Worm (Caenorhabditis elegans): ENCODE measurements around the gene rbmx-2.

The rbmx-2 gene

DNA sequence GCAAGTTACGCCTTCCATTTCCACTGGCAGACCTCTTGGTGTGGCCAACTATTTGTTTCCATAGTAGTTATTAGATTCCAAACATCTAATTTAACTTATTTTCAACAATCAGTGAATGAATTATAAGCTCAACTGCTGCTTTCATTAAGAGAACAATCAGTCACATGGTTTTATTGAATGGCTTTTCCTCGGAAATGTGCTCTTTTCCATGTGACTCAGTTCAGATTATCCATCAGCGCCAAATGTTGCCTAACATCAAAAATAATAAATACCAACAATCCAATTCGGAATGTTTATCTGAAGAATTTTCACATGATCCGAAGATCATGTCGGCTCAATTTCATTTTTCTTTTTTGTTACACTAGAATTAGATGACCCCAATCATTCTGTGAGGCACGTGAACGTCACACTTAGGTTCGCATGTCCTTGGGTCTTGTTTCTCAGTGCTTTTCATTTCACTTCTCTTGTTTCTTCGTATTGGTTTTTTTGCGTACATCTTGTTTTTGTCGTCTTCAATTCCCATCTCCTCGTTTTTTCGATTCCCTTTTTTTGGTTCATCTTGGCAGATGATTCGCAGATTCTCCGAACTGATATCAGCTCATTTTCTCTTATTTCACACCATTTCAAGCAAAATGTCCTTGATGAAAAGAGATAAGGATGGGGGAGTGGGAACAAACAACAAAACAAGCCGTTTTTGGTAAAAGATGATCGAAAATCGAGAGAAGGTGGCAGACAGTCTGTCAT lies 20.4 kb downstream of the rbmx-2 start:
- peak; percentile 55 for TF ChIP-seq blmp-1 (tag; optimal IDR thresholded peaks at IDR 0.05; ENCODE audit: insufficient read depth)
- TF ChIP-seq alr-1 (tag; optimal IDR thresholded peaks at IDR 0.05), result no peak
- peak; percentile 61 for TF ChIP-seq ceh-16 (tag; optimal IDR thresholded peaks at IDR 0.05)
- no peak for TF ChIP-seq crh-2 (tag; optimal IDR thresholded peaks at IDR 0.05)
- no peak for TF ChIP-seq fos-1 (tag; optimal IDR thresholded peaks at IDR 0.05)
- peak; percentile 37 for TF ChIP-seq sma-3 (GFP tag; optimal IDR thresholded peaks at IDR 0.05)
- TF ChIP-seq nhr-23 (tag; optimal IDR thresholded peaks at IDR 0.05), result peak; percentile 66
- peak; percentile 69 for TF ChIP-seq elt-1 (tag; optimal IDR thresholded peaks at IDR 0.05)
- TF ChIP-seq nhr-25 (tag; optimal IDR thresholded peaks at IDR 0.05), result peak; percentile 68
- TF ChIP-seq sma-9 (GFP tag; optimal IDR thresholded peaks at IDR 0.05), result peak; percentile 23
- no peak for TF ChIP-seq sma-9 (tag; optimal IDR thresholded peaks at IDR 0.05)
- peak; percentile 38 for TF ChIP-seq nhr-129 (tag; optimal IDR thresholded peaks at IDR 0.05)
- TF ChIP-seq mab-5 (tag; optimal IDR thresholded peaks at IDR 0.05), result no peak
- peak; percentile 36 for TF ChIP-seq C34F6.9 (tag; optimal IDR thresholded peaks at IDR 0.05)
- TF ChIP-seq nhr-11 (tag; optimal IDR thresholded peaks at IDR 0.05), result no peak
- peak in 1 of 2 experiments; percentile 37 for TF ChIP-seq lsy-2 (tag; optimal IDR thresholded peaks at IDR 0.05)
- no peak for TF ChIP-seq ceh-82 (tag; optimal IDR thresholded peaks at IDR 0.05)
- no peak for TF ChIP-seq unc-55 (GFP tag; optimal IDR thresholded peaks at IDR 0.05)

DNA sequence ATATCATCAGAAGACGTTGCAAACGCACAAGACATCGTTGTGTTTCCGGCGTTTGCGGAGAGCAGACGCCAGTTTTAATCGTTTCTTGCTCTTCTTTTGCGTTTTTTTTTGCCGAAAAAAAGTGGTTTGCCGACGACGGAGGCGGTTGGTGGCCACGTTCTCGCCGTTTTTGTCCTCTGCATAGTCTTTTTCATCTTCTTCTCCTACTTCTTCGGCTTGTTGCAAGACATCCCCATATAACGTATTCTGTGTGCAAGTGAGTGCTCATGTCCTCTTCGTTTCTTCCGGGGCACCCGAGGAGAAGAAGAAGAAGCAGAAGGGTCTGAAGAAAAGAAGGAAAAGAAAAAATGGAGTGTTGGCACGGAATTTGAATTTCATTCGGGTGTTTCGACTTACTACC lies 21.7 kb downstream of the rbmx-2 start:
- TF ChIP-seq ztf-1 (GFP tag; conservative IDR thresholded peaks at IDR 0.05) (no peak), aly-2 (tag; optimal IDR thresholded peaks at IDR 0.05) (no peak), sem-4 (tag; optimal IDR thresholded peaks at IDR 0.05) (peak; percentile 46), unc-55 (GFP tag; optimal IDR thresholded peaks at IDR 0.05) (peak; percentile 1), sma-3 (GFP tag; optimal IDR thresholded peaks at IDR 0.05) (no peak), C34F6.9 (tag; optimal IDR thresholded peaks at IDR 0.05) (peak; percentile 7), dmd-4 (tag; optimal IDR thresholded peaks at IDR 0.05) (no peak), zag-1 (tag; optimal IDR thresholded peaks at IDR 0.05) (no peak), nhr-10 (tag; optimal IDR thresholded peaks at IDR 0.05) (no peak), nhr-23 (tag; optimal IDR thresholded peaks at IDR 0.05) (no peak), peb-1 (tag; optimal IDR thresholded peaks at IDR 0.05) (no peak), nhr-129 (tag; optimal IDR thresholded peaks at IDR 0.05) (no peak), sma-9 (GFP tag; optimal IDR thresholded peaks at IDR 0.05) (peak; percentile 15), sma-9 (tag; optimal IDR thresholded peaks at IDR 0.05) (no peak), lsy-2 (tag; optimal IDR thresholded peaks at IDR 0.05) (no peak), F13H6.1 (tag; optimal IDR thresholded peaks at IDR 0.05) (no peak)

DNA sequence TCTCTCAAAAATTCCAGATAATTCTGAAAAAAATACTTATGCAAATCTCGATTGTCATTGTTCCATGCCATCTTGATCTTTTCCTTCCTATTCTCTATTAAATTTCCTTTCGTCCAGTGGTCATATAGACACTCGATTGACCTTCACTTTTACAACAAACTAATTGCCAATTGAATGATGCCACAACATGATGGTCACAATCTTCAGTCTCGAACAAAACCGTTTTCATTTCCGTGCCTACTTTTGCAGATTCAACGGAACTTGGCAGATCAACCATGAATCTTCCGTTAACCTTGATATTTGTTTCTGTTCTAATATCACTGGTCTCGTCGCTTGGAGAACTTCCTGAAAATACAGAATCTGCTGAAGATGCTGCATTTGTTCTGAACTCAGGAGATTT lies 23.3 kb downstream of the rbmx-2 start, which contains the start of gene F40H3.2:
F40H3.2 (plus strand) TSS at position 250 of the 400 bp plus-strand sequence.
- TF ChIP-seq nhr-25 (tag; optimal IDR thresholded peaks at IDR 0.05), result peak; percentile 21
- TF ChIP-seq blmp-1 (tag; optimal IDR thresholded peaks at IDR 0.05; ENCODE audit: insufficient read depth), result peak; percentile 15
- no peak for TF ChIP-seq gmeb-1 (tag; optimal IDR thresholded peaks at IDR 0.05)

DNA sequence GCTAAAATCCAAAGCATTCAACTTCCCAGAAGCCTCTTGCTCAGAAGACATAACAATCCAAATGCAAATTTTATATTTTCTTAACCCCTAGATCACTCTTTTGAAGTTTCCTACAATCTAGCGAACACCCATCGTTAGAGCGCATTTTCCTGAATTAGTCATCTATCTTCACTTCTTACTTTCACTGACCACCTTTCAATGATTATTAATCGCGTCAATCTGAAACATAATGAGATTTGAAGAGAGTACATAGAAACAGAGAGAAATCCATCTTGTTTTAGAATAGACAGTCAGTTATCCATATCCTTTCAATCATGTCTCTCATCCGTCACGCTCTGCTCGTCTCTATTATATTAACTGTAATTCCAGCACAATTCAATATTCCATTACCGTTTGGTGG lies 25.5 kb downstream of the rbmx-2 start, which contains the start of gene F40H3.3:
F40H3.3 (plus strand) TSS at position 280 of the 400 bp plus-strand sequence.
- TF ChIP-seq lin-39 (tag; optimal IDR thresholded peaks at IDR 0.05) (peak; percentile 11), ceh-16 (tag; optimal IDR thresholded peaks at IDR 0.05) (no peak), F13H6.1 (tag; optimal IDR thresholded peaks at IDR 0.05) (no peak)

DNA sequence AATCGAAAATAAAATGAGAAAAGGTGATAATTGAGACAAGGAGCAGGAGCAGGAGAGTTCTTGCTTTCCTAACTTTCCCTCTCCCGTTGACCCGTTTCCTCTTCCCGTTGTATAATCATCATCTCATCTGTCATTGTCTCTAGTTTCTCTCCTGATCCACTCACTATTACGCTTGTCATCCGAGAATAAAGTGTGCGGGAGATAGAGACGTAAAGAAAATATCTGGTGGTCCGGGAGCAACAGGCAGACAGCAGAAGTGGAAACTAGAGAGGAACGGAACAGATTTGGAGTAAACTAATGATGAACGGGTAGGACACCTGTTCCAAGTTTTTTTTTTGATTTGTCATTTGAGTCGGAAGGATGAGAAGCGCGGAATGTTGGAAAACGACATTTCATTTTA lies 26.5 kb downstream of the rbmx-2 start:
- TF ChIP-seq snpc-4 (tag; optimal IDR thresholded peaks at IDR 0.05) (no peak), F13H6.1 (tag; optimal IDR thresholded peaks at IDR 0.05) (peak; percentile 53), nhr-129 (tag; optimal IDR thresholded peaks at IDR 0.05) (peak; percentile 43), unc-62 (GFP tag; optimal IDR thresholded peaks at IDR 0.05) (no peak), nhr-12 (tag; optimal IDR thresholded peaks at IDR 0.05) (no peak), sma-9 (GFP tag; optimal IDR thresholded peaks at IDR 0.05) (peak; percentile 16), sma-9 (tag; optimal IDR thresholded peaks at IDR 0.05) (no peak), ama-1 (optimal IDR thresholded peaks at IDR 0.05) (no peak)

Data from whole organism, L2 larva.